Worm (Caenorhabditis elegans): ENCODE results near the gene nlp-76.

The nlp-76 gene

ce11 chrX:12664987-12665451 is 1.3 kb upstream of the nlp-76 start (continued):
- peak; percentile 48 for TF ChIP-seq dpff-1 (tag; optimal IDR thresholded peaks at IDR 0.05)
- no peak for TF ChIP-seq xnd-1 (tag; optimal IDR thresholded peaks at IDR 0.05)
- TF ChIP-seq madf-6 (GFP tag; IDR thresholded peaks at IDR 0.05), result peak; percentile 67
- peak; percentile 73 for TF ChIP-seq atf-7 (tag; optimal IDR thresholded peaks at IDR 0.05)
- TF ChIP-seq sea-2 (GFP tag; IDR thresholded peaks at IDR 0.05), result no peak
- peak; percentile 78; the same call in 1 of the 2 replicates for TF ChIP-seq K11D2.4 (GFP tag; IDR thresholded peaks at IDR 0.05)
- TF ChIP-seq T07F8.4 (tag; optimal IDR thresholded peaks at IDR 0.05), result peak; percentile 70
- TF ChIP-seq snpc-3.4 (tag; optimal IDR thresholded peaks at IDR 0.05), result peak; percentile 39
- peak; percentile 84 to 89 for TF ChIP-seq rec-8 (tag; optimal IDR thresholded peaks at IDR 0.05)
- TF ChIP-seq let-526 (GFP tag; IDR thresholded peaks at IDR 0.05), result peak; percentile 90
- peak; percentile 85 for TF ChIP-seq ztf-28 (GFP tag; IDR thresholded peaks at IDR 0.05)
- TF ChIP-seq nfyb-1 (GFP tag; IDR thresholded peaks at IDR 0.05), result peak; percentile 94
- TF ChIP-seq athp-1 (tag; optimal IDR thresholded peaks at IDR 0.05), result peak; percentile 83
- TF ChIP-seq lin-35 (GFP tag; optimal IDR thresholded peaks at IDR 0.05), result peak in 1 of 3 experiments; percentile 82
- TF ChIP-seq K12H6.12 (tag; optimal IDR thresholded peaks at IDR 0.05), result peak; percentile 52
- 0 out of 2 replicates have a peak, but pooled peaks have one; percentile 50 for TF ChIP-seq attf-6 (GFP tag; IDR thresholded peaks at IDR 0.05)
- TF ChIP-seq ceh-27 (GFP tag; optimal IDR thresholded peaks at IDR 0.05), result peak; percentile 86
- TF ChIP-seq aptf-2 (GFP tag; conservative IDR thresholded peaks at IDR 0.05), result 0 out of 2 replicates have a peak, but pooled peaks have one; percentile 14
- peak; percentile 70 for TF ChIP-seq nhr-27 (tag; optimal IDR thresholded peaks at IDR 0.05)
- peak; percentile 11 for TF ChIP-seq sptf-2 (GFP tag; optimal IDR thresholded peaks at IDR 0.05)
- peak; percentile 72 for TF ChIP-seq ztf-18 (tag; optimal IDR thresholded peaks at IDR 0.05)
- peak; percentile 96 for TF ChIP-seq lin-26 (GFP tag; IDR thresholded peaks at IDR 0.05)
- peak; percentile 1 for TF ChIP-seq snpc-1.1 (tag; optimal IDR thresholded peaks at IDR 0.05; ENCODE audit: insufficient read depth)
- TF ChIP-seq F23B12.7 (tag; optimal IDR thresholded peaks at IDR 0.05; ENCODE audit: insufficient read depth), result peak; percentile 73
- peak; percentile 77 for TF ChIP-seq ztf-26 (tag; optimal IDR thresholded peaks at IDR 0.05)
- TF ChIP-seq egrh-3 (GFP tag; IDR thresholded peaks at IDR 0.05), result peak; percentile 75
- no peak for TF ChIP-seq B0019.2 (GFP tag; conservative IDR thresholded peaks at IDR 0.05)
- peak; percentile 80 for TF ChIP-seq ets-4 (GFP tag; optimal IDR thresholded peaks at IDR 0.05)
- TF ChIP-seq F33H1.4 (GFP tag; IDR thresholded peaks at IDR 0.05), result no peak
- TF ChIP-seq F57C9.4 (tag; optimal IDR thresholded peaks at IDR 0.05), result peak; percentile 77
- peak; percentile 64 to 75 for TF ChIP-seq let-607 (tag; optimal IDR thresholded peaks at IDR 0.05)
- no peak for TF ChIP-seq ztf-22 (GFP tag; optimal IDR thresholded peaks at IDR 0.05)
- peak; percentile 34 for TF ChIP-seq ccch-3 (GFP tag; optimal IDR thresholded peaks at IDR 0.05)
- peak; percentile 39 for TF ChIP-seq F10E7.11 (tag; optimal IDR thresholded peaks at IDR 0.05)
- peak; percentile 75 for TF ChIP-seq B0035.1 (tag; optimal IDR thresholded peaks at IDR 0.05)
- peak; percentile 77 for TF ChIP-seq hlh-12 (tag; optimal IDR thresholded peaks at IDR 0.05)
- TF ChIP-seq nhr-120 (GFP tag; IDR thresholded peaks at IDR 0.05), result peak; percentile 89; the same call in 1 of the 2 replicates
- TF ChIP-seq Y67H2A.10 (GFP tag; conservative IDR thresholded peaks at IDR 0.05), result peak; percentile 47; the same call in 1 of the 2 replicates
- peak; percentile 91 for TF ChIP-seq Y56A3A.18 (GFP tag; IDR thresholded peaks at IDR 0.05)
- TF ChIP-seq fkh-3 (tag; optimal IDR thresholded peaks at IDR 0.05), result peak; percentile 90
- peak; percentile 39; the same call in 1 of the 2 replicates for TF ChIP-seq hsf-1 (GFP tag; IDR thresholded peaks at IDR 0.05)
- TF ChIP-seq hrde-1 (tag; optimal IDR thresholded peaks at IDR 0.05; ENCODE audit: borderline replicate concordance), result peak; percentile 55
- no peak for TF ChIP-seq Y53G8AR.9 (GFP tag; conservative IDR thresholded peaks at IDR 0.05)
- peak; percentile 86 for TF ChIP-seq tbx-9 (tag; optimal IDR thresholded peaks at IDR 0.05; ENCODE audit: borderline replicate concordance)
- peak; percentile 1 for TF ChIP-seq lsl-1 (GFP tag; optimal IDR thresholded peaks at IDR 0.05)
- TF ChIP-seq snpc-1.3 (tag; optimal IDR thresholded peaks at IDR 0.05; ENCODE audit: insufficient read depth), result peak; percentile 78

Measured in whole organism, young adult.